Worm (Caenorhabditis elegans) whole organism, early embryonic: ENCODE results near the gene srh-10.

Experiments
- B0310.2 ChIP-seq: sonication (generic microtip); optimal IDR thresholded peaks from 2 replicates; lab custom pipeline; 2016; ENCODE audit warnings: mild to moderate bottlenecking, missing genetic modification characterization, missing compliant biosample characterization
- F13C5.2 ChIP-seq: sonication (generic microtip); optimal IDR thresholded peaks from 2 replicates; lab custom pipeline; 2017; ENCODE audit warnings: mild to moderate bottlenecking, missing genetic modification characterization, inconsistent platforms, missing compliant biosample characterization
- aly-1 ChIP-seq: sonication (generic microtip); optimal IDR thresholded peaks from 2 replicates; lab custom pipeline; 2016; ENCODE audit warnings: missing genetic modification characterization, missing compliant biosample characterization
- ama-1 ChIP-seq: fragments of 150-350 bp; optimal IDR thresholded peaks from 2 replicates; lab custom pipeline; 2014
- ceh-13 ChIP-seq: fragments of 200-800 bp; sonication (Bioruptor generic); optimal IDR thresholded peaks from 2 replicates; lab custom pipeline; 2018; ENCODE audit warnings: mild to moderate bottlenecking, missing genetic modification characterization, missing compliant biosample characterization
- ceh-36 ChIP-seq: sonication (generic microtip); optimal IDR thresholded peaks from 2 replicates; lab custom pipeline; 2016; ENCODE audit warnings: missing genetic modification characterization, inconsistent platforms, missing compliant biosample characterization
- ets-7 ChIP-seq: sonication (generic microtip); optimal IDR thresholded peaks from 2 replicates; lab custom pipeline; 2016; ENCODE audit warnings: missing genotype, missing genetic modification characterization, missing compliant biosample characterization
- flt-1 ChIP-seq: fragments of 200-800 bp; sonication (Bioruptor generic); IDR thresholded peaks from 2 replicates; pipeline ENCODE4 v1.3.6; 2022; ENCODE audit warnings: missing genetic modification characterization, missing compliant biosample characterization
- hmbx-1 ChIP-seq: sonication (generic microtip); optimal IDR thresholded peaks from 2 replicates; lab custom pipeline; 2016; ENCODE audit warnings: mild to moderate bottlenecking, missing genetic modification characterization, missing compliant biosample characterization
- hmg-4 ChIP-seq: fragments of 200-800 bp; sonication (Bioruptor generic); optimal IDR thresholded peaks from 2 replicates; lab custom pipeline; 2018; ENCODE audit warnings: mild to moderate bottlenecking, missing genetic modification characterization, missing compliant biosample characterization
- hnd-1 ChIP-seq: sonication (generic microtip); optimal IDR thresholded peaks from 2 replicates; lab custom pipeline; 2016; ENCODE audit warnings: missing genetic modification characterization, missing compliant biosample characterization
- pes-1 ChIP-seq: fragments of 200-800 bp; sonication (Bioruptor generic); IDR thresholded peaks from 2 replicates; pipeline ENCODE4 v1.3.6; 2022; ENCODE audit warnings: missing genetic modification reagents, missing genetic modification characterization, missing compliant biosample characterization
- scrt-1 ChIP-seq: fragments of 200-800 bp; sonication (Bioruptor generic); IDR thresholded peaks from 2 replicates; pipeline ENCODE4 v1.3.6; 2022; ENCODE audit warnings: missing genetic modification characterization, missing compliant biosample characterization
- sea-1 ChIP-seq: fragments of 200-800 bp; sonication (Bioruptor generic); conservative IDR thresholded peaks from 2 replicates; pipeline ENCODE4 v1.3.6; 2022; ENCODE audit warnings: missing genetic modification characterization, missing compliant biosample characterization
- tbx-11 ChIP-seq: fragments of 200-800 bp; sonication (Bioruptor generic); IDR thresholded peaks from 2 replicates; pipeline ENCODE4 v1.3.6; 2022; ENCODE audit warnings: missing genetic modification characterization, missing compliant biosample characterization
- tbx-37 ChIP-seq: fragments of 200-800 bp; sonication (Bioruptor generic); conservative IDR thresholded peaks from 2 replicates; pipeline ENCODE4 v1.3.6; 2022; ENCODE audit warnings: missing genetic modification reagents, missing genetic modification characterization, missing compliant biosample characterization
- tra-4 ChIP-seq: sonication (generic microtip); optimal IDR thresholded peaks from 2 replicates; lab custom pipeline; 2017; ENCODE audit warnings: missing genetic modification characterization, missing compliant biosample characterization

Gene srh-10

DNA sequence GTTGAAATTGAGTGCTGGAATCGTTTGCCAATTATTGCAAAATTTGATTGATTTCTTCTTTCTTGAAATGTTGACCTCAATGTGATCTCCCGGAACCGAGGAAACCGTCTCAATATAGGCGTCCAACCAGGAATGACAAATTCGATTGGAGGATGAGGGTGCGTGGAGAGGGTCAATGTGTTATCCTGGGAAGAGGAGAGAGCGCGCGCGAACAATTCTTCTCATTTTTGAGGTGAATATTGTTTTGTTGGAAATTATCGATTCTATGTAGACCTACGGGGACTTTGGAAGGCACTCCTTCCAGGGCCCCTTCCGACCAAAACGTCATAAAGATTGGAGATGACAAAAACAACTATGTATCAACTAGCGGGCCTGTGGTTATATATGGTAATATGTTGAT is 30.4 kb downstream of the srh-10 start:
- TF ChIP-seq ets-7 (no peak), hnd-1 (tag; lab: Kevin White, UChicago) (no peak), tra-4 (no peak), hmg-4 (GFP tag; lab: Kevin White, UChicago) (no peak), pes-1 (GFP tag; lab: Robert Waterston, UW) (no peak)

- no peak for TF ChIP-seq tbx-11 (GFP tag; lab: Robert Waterston, UW)
- no peak for TF ChIP-seq scrt-1
- no peak for TF ChIP-seq hmg-4 (GFP tag; lab: Kevin White, UChicago)
- TF ChIP-seq ama-1 (lab: Kevin White, UChicago) = no peak
- no peak for TF ChIP-seq flt-1 (GFP tag; lab: Robert Waterston, UW)
- no peak for TF ChIP-seq hmbx-1 (tag; lab: Kevin White, UChicago)
- TF ChIP-seq tra-4 = no peak
- TF ChIP-seq pes-1 (GFP tag; lab: Robert Waterston, UW) = no peak
- no peak for TF ChIP-seq ceh-36 (tag; lab: Kevin White, UChicago)
- no peak for TF ChIP-seq ceh-13
Measured at ce11 chrV:6034714-6035113, 32.2 kb downstream of the srh-10 start, which contains the start of gene dhs-17. Gene dhs-17, minus strand, starts transcription at chrV:6034814.

DNA sequence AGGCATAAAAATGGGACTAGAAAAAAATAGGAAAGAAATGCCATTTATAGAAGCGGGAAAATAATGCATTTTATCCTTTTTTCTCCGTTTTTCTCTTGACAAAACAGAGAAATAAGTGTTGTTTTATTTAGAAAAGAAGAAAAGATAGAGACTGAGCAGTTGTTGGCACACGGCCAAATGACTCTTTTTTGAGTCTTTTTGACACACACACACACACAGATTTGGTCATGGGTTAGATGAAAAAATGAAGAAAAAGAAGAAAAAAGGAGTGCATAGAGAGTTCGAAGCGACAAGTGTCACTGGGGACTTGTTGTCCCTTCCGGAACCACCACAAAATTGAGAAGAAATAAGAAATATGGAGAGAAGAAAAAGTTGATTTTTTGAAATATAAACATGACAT is 33.4 kb downstream of the srh-10 start:
- TF ChIP-seq hmg-4 (GFP tag; lab: Kevin White, UChicago) = no peak
- TF ChIP-seq flt-1 (GFP tag; lab: Robert Waterston, UW) = no peak
- no peak for TF ChIP-seq ama-1 (lab: Kevin White, UChicago)
- no peak for TF ChIP-seq sea-1
- TF ChIP-seq tra-4 = no peak
- no peak for TF ChIP-seq F13C5.2 (tag; lab: Kevin White, UChicago)
- no peak for TF ChIP-seq B0310.2 (tag; lab: Kevin White, UChicago)
- TF ChIP-seq aly-1 = no peak
- TF ChIP-seq pes-1 (GFP tag; lab: Robert Waterston, UW) = no peak
- no peak for TF ChIP-seq scrt-1
- TF ChIP-seq tbx-37 = no peak
- TF ChIP-seq ets-7 = no peak
- no peak for TF ChIP-seq hnd-1 (tag; lab: Kevin White, UChicago)
- TF ChIP-seq ceh-36 (tag; lab: Kevin White, UChicago) = no peak
- TF ChIP-seq tbx-11 (GFP tag; lab: Robert Waterston, UW) = no peak
- TF ChIP-seq hmbx-1 (tag; lab: Kevin White, UChicago) = no peak
- TF ChIP-seq ceh-13 = no peak

ce11 chrV:6031585-6031984 is 35.4 kb downstream of the srh-10 start:
- TF ChIP-seq ama-1 (lab: Kevin White, UChicago) = no peak
- no peak for TF ChIP-seq pes-1 (GFP tag; lab: Robert Waterston, UW)
- TF ChIP-seq ceh-36 (tag; lab: Kevin White, UChicago) = no peak
- no peak for TF ChIP-seq ets-7
- no peak for TF ChIP-seq aly-1
- no peak for TF ChIP-seq ceh-13
- TF ChIP-seq tbx-11 (GFP tag; lab: Robert Waterston, UW) = no peak
- no peak for TF ChIP-seq hmg-4 (GFP tag; lab: Kevin White, UChicago)
- TF ChIP-seq F13C5.2 (tag; lab: Kevin White, UChicago) = no peak
- TF ChIP-seq B0310.2 (tag; lab: Kevin White, UChicago) = no peak
- no peak for TF ChIP-seq tbx-37
- TF ChIP-seq hnd-1 (tag; lab: Kevin White, UChicago) = no peak
- TF ChIP-seq hmbx-1 (tag; lab: Kevin White, UChicago) = no peak
- no peak for TF ChIP-seq sea-1
- TF ChIP-seq scrt-1 = no peak
- no peak for TF ChIP-seq flt-1 (GFP tag; lab: Robert Waterston, UW)
- no peak for TF ChIP-seq tra-4

- TF ChIP-seq F13C5.2 (tag; lab: Kevin White, UChicago) (no peak), hnd-1 (tag; lab: Kevin White, UChicago) (no peak), tra-4 (no peak), hmg-4 (GFP tag; lab: Kevin White, UChicago) (no peak), scrt-1 (no peak), B0310.2 (tag; lab: Kevin White, UChicago) (no peak), hmbx-1 (tag; lab: Kevin White, UChicago) (no peak), ama-1 (lab: Kevin White, UChicago) (no peak), ceh-36 (tag; lab: Kevin White, UChicago) (no peak), ceh-13 (no peak), ets-7 (no peak), aly-1 (no peak), tbx-37 (no peak), pes-1 (GFP tag; lab: Robert Waterston, UW) (no peak), flt-1 (GFP tag; lab: Robert Waterston, UW) (no peak), tbx-11 (GFP tag; lab: Robert Waterston, UW) (no peak)
Measured at ce11 chrV:6030559-6030975, 36.4 kb downstream of the srh-10 start.

ce11 chrV:6022076-6022475 is 44.9 kb downstream of the srh-10 start:
- no peak for TF ChIP-seq pes-1 (GFP tag; lab: Robert Waterston, UW)
- no peak for TF ChIP-seq sea-1
- no peak for TF ChIP-seq ceh-13
- no peak for TF ChIP-seq flt-1 (GFP tag; lab: Robert Waterston, UW)
- TF ChIP-seq ama-1 (lab: Kevin White, UChicago) = no peak
- no peak for TF ChIP-seq hnd-1 (tag; lab: Kevin White, UChicago)
- no peak for TF ChIP-seq tra-4
- TF ChIP-seq aly-1 = no peak
- TF ChIP-seq ets-7 = no peak
- TF ChIP-seq ceh-36 (tag; lab: Kevin White, UChicago) = no peak

DNA sequence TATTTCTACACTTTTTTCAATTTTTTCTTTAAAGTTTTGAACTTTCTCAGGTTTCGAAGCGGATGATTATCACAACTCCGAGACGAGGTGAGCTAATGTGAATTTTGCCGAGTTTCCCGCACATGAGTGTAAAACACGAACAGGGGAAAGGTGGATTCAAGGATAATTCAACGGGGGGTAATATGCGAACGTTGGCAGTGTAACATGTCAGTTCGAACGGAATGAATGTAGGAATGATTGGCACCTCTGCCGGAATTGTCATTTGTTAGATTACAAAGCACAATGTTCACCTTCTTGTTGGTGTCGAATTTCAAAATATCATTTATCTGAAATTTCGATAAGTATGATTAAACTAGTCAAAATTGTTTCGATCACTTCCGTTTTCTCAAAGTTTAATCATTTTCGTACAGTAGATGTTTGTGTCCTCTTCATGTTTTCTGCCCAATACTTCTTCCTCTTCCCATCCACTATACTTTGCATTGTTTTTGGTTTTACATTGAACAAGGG is 47.9 kb downstream of the srh-10 start, which contains the start of gene picc-1:
picc-1 (plus strand) TSS at position 51 of the 507 bp plus-strand sequence.
- TF ChIP-seq scrt-1 = no peak
- no peak for TF ChIP-seq tbx-37
- no peak for TF ChIP-seq tra-4
- no peak for TF ChIP-seq aly-1
- no peak for TF ChIP-seq hnd-1 (tag; lab: Kevin White, UChicago)
- TF ChIP-seq ceh-36 (tag; lab: Kevin White, UChicago) = no peak
- no peak for TF ChIP-seq hmg-4 (GFP tag; lab: Kevin White, UChicago)
- TF ChIP-seq ama-1 (lab: Kevin White, UChicago) = no peak
- no peak for TF ChIP-seq B0310.2 (tag; lab: Kevin White, UChicago)
- no peak for TF ChIP-seq F13C5.2 (tag; lab: Kevin White, UChicago)
- TF ChIP-seq sea-1 = no peak
- TF ChIP-seq flt-1 (GFP tag; lab: Robert Waterston, UW) = no peak
- TF ChIP-seq ets-7 = no peak
- no peak for TF ChIP-seq tbx-11 (GFP tag; lab: Robert Waterston, UW)
- TF ChIP-seq hmbx-1 (tag; lab: Kevin White, UChicago) = no peak
- TF ChIP-seq ceh-13 = no peak
- no peak for TF ChIP-seq pes-1 (GFP tag; lab: Robert Waterston, UW)
